Worm (Caenorhabditis elegans) whole organism, young adult: Measurements from ENCODE around the gene F45E1.4.

Experiments
- B0336.3 ChIP-seq: fragments of 200-800 bp; sonication (Bioruptor generic); IDR thresholded peaks from 2 replicates; pipeline ENCODE4 v1.3.6; 2022; ENCODE audit warnings: missing genetic modification characterization, missing compliant biosample characterization
- F39B2.1 ChIP-seq: fragments of 200-800 bp; sonication (Bioruptor generic); IDR thresholded peaks from 2 replicates; pipeline ENCODE4 v1.3.6; 2022; ENCODE audit warnings: missing genetic modification reagents, missing genetic modification characterization, missing compliant biosample characterization
- F55B11.4 ChIP-seq: sonication (generic microtip); optimal IDR thresholded peaks from 2 replicates; lab custom pipeline; 2016; ENCODE audit warnings: missing compliant biosample characterization, missing genetic modification characterization, borderline replicate concordance; ENCODE audit not compliant: insufficient read depth
- F57A8.1 ChIP-seq: fragments of 200-800 bp; sonication (Bioruptor generic); optimal IDR thresholded peaks from 2 replicates; lab custom pipeline; 2018; ENCODE audit warnings: mild to moderate bottlenecking, missing genetic modification characterization, moderate library complexity, missing compliant biosample characterization
- K11D2.4 ChIP-seq: fragments of 200-800 bp; sonication (Bioruptor generic); IDR thresholded peaks from 2 replicates; pipeline ENCODE4 v1.3.6; 2022; ENCODE audit warnings: missing genetic modification reagents, missing genetic modification characterization, missing compliant biosample characterization
- Y53G8AR.9 ChIP-seq: fragments of 200-800 bp; sonication (Bioruptor generic); conservative IDR thresholded peaks from 2 replicates; pipeline ENCODE4 v1.3.6; 2022; ENCODE audit warnings: missing genetic modification reagents, missing genetic modification characterization, missing compliant biosample characterization
- Y95B8A.8 ChIP-seq: fragments of 200-800 bp; sonication (Bioruptor generic); IDR thresholded peaks from 2 replicates; pipeline ENCODE4 v1.3.6; 2022; ENCODE audit warnings: missing genetic modification reagents, missing genetic modification characterization, missing compliant biosample characterization
- atf-7 ChIP-seq: sonication (generic microtip); optimal IDR thresholded peaks from 2 replicates; lab custom pipeline; 2017; ENCODE audit warnings: mild to moderate bottlenecking, missing genetic modification characterization, missing compliant biosample characterization
- attf-6 ChIP-seq: fragments of 200-800 bp; sonication (Bioruptor generic); IDR thresholded peaks from 2 replicates; pipeline ENCODE4 v1.3.6; 2022; ENCODE audit warnings: missing genetic modification reagents, missing genetic modification characterization, missing compliant biosample characterization
- cebp-1 ChIP-seq, 2 experiments: fragments of 200-800 bp in 1 of 2; sonication (Bioruptor generic) in 1 of 2; sonication (generic microtip) in 1 of 2; IDR thresholded peaks in 1 of 2; optimal IDR thresholded peaks in 1 of 2; 2 replicates each; pipeline versions ENCODE4 v1.3.6 to Lab custom; 2017 to 2022; ENCODE audit warnings: missing compliant biosample characterization in 2 of 2, missing genetic modification characterization in 2 of 2, mild to moderate bottlenecking in 1 of 2, missing genetic modification reagents in 1 of 2, moderate library complexity in 1 of 2
- cebp-2 ChIP-seq: fragments of 200-800 bp; sonication (Bioruptor generic); IDR thresholded peaks from 2 replicates; pipeline ENCODE4 v1.3.6; 2022; ENCODE audit warnings: missing genetic modification characterization, missing compliant biosample characterization
- ceh-58 ChIP-seq: fragments of 200-800 bp; sonication (Bioruptor generic); IDR thresholded peaks from 2 replicates; pipeline ENCODE4 v1.3.6; 2022; ENCODE audit warnings: missing genetic modification characterization, missing compliant biosample characterization
- ceh-91 ChIP-seq: fragments of 200-800 bp; sonication (Bioruptor generic); IDR thresholded peaks from 2 replicates; pipeline ENCODE4 v1.3.6; 2022; ENCODE audit warnings: missing genetic modification reagents, missing genetic modification characterization, missing compliant biosample characterization
- chd-7 ChIP-seq: sonication (generic microtip); optimal IDR thresholded peaks from 2 replicates; lab custom pipeline; 2016; ENCODE audit warnings: mild to moderate bottlenecking, missing genetic modification characterization, moderate library complexity, missing compliant biosample characterization
- dox-1 ChIP-seq: fragments of 200-800 bp; sonication (Bioruptor generic); IDR thresholded peaks from 2 replicates; pipeline ENCODE4 v1.3.6; 2022; ENCODE audit warnings: missing genetic modification reagents, missing genetic modification characterization, missing compliant biosample characterization
- egl-44 ChIP-seq: fragments of 200-800 bp; sonication (Bioruptor generic); IDR thresholded peaks from 2 replicates; pipeline ENCODE4 v1.3.6; 2022; ENCODE audit warnings: missing genetic modification reagents, missing genetic modification characterization, missing compliant biosample characterization
- ets-4 ChIP-seq: fragments of 200-800 bp; sonication (Bioruptor generic); optimal IDR thresholded peaks from 2 replicates; lab custom pipeline; 2018; ENCODE audit warnings: mild to moderate bottlenecking, missing genetic modification characterization, missing compliant biosample characterization
- gei-17 ChIP-seq: fragments of 200-800 bp; sonication (Bioruptor generic); optimal IDR thresholded peaks from 2 replicates; lab custom pipeline; 2018; ENCODE audit warnings: mild to moderate bottlenecking, missing genetic modification characterization, missing compliant biosample characterization
- hlh-12 ChIP-seq: sonication (generic microtip); optimal IDR thresholded peaks from 2 replicates; lab custom pipeline; 2016; ENCODE audit warnings: missing genetic modification characterization, missing compliant biosample characterization
- lin-54 ChIP-seq: fragments of 200-800 bp; sonication (Bioruptor generic); optimal IDR thresholded peaks from 2 replicates; lab custom pipeline; 2018; ENCODE audit warnings: mild to moderate bottlenecking, missing genetic modification characterization, missing compliant biosample characterization
- lsy-27 ChIP-seq: sonication (generic microtip); optimal IDR thresholded peaks from 2 replicates; lab custom pipeline; 2017; ENCODE audit warnings: missing genetic modification characterization, mild to moderate bottlenecking, missing compliant biosample characterization, antibody characterized with exemption, missing genotype, borderline replicate concordance; ENCODE audit not compliant: insufficient read depth
- madf-3 ChIP-seq: fragments of 200-800 bp; sonication (Bioruptor generic); IDR thresholded peaks from 2 replicates; pipeline ENCODE4 v1.3.6; 2022; ENCODE audit warnings: missing genetic modification reagents, missing genetic modification characterization, missing compliant biosample characterization
- madf-6 ChIP-seq: fragments of 200-800 bp; sonication (Bioruptor generic); IDR thresholded peaks from 2 replicates; pipeline ENCODE4 v1.3.6; 2022; ENCODE audit warnings: missing genetic modification reagents, missing genetic modification characterization, missing compliant biosample characterization
- madf-8 ChIP-seq: fragments of 200-800 bp; sonication (Bioruptor generic); conservative IDR thresholded peaks from 2 replicates; pipeline ENCODE4 v1.3.6; 2022; ENCODE audit warnings: missing genetic modification reagents, missing genetic modification characterization, missing compliant biosample characterization
- mcd-1 ChIP-seq: fragments of 200-800 bp; sonication (Bioruptor generic); IDR thresholded peaks from 2 replicates; pipeline ENCODE4 v1.3.6; 2022; ENCODE audit warnings: missing genetic modification reagents, missing genetic modification characterization, missing compliant biosample characterization
- nfyb-1 ChIP-seq: fragments of 200-800 bp; sonication (Bioruptor generic); IDR thresholded peaks from 2 replicates; pipeline ENCODE4 v1.3.6; 2022; ENCODE audit warnings: missing genetic modification reagents, missing genetic modification characterization, missing compliant biosample characterization
- nhr-120 ChIP-seq: fragments of 200-800 bp; sonication (Bioruptor generic); IDR thresholded peaks from 2 replicates; pipeline ENCODE4 v1.3.6; 2022; ENCODE audit warnings: missing genetic modification characterization, missing compliant biosample characterization
- nhr-27 ChIP-seq: fragments of 200-800 bp; sonication (Bioruptor generic); optimal IDR thresholded peaks from 2 replicates; lab custom pipeline; 2018; ENCODE audit warnings: mild to moderate bottlenecking, missing genetic modification characterization, moderate library complexity, missing compliant biosample characterization
- nhr-80 ChIP-seq: sonication (generic microtip); optimal IDR thresholded peaks from 2 replicates; lab custom pipeline; 2016; ENCODE audit warnings: missing genetic modification characterization, missing compliant biosample characterization
- nhr-90 ChIP-seq: sonication (generic microtip); optimal IDR thresholded peaks from 2 replicates; lab custom pipeline; 2016; ENCODE audit warnings: missing genotype, mild to moderate bottlenecking, missing genetic modification characterization, missing compliant biosample characterization
- pbrm-1 ChIP-seq: fragments of 200-800 bp; sonication (Bioruptor generic); IDR thresholded peaks from 2 replicates; pipeline ENCODE4 v1.3.6; 2022; ENCODE audit warnings: missing genetic modification reagents, missing genetic modification characterization, missing compliant biosample characterization
- pha-4 ChIP-seq: fragments of 150-350 bp; sonication (generic microtip); optimal IDR thresholded peaks from 2 replicates; lab custom pipeline; 2014; ENCODE audit warnings: missing biosample characterization, missing genetic modification reagents, missing genetic modification characterization
- repo-1 ChIP-seq: sonication (generic microtip); optimal IDR thresholded peaks from 2 replicates; lab custom pipeline; 2017; ENCODE audit warnings: mild to moderate bottlenecking, missing genetic modification characterization, missing compliant biosample characterization
- snpc-4 ChIP-seq, 5 experiments: fragments of 150-350 bp in 1 of 5; sonication (generic microtip) in 4 of 5; optimal IDR thresholded peaks; 2 replicates each; lab custom pipeline; 2014 to 2018; ENCODE audit warnings: missing genetic modification characterization in 5 of 5, missing biosample characterization in 3 of 5, antibody characterized with exemption in 2 of 5, mild to moderate bottlenecking in 2 of 5, missing compliant biosample characterization in 2 of 5, missing genotype in 2 of 5, moderate library complexity in 2 of 5, missing genetic modification reagents in 1 of 5
- somi-1 ChIP-seq: fragments of 200-800 bp; sonication (Bioruptor generic); optimal IDR thresholded peaks from 2 replicates; lab custom pipeline; 2018; ENCODE audit warnings: mild to moderate bottlenecking, missing genetic modification characterization, missing compliant biosample characterization
- tbp1 ChIP-seq: fragments of 200-800 bp; sonication (Bioruptor generic); optimal IDR thresholded peaks from 2 replicates; lab custom pipeline; 2018; ENCODE audit warnings: mild to moderate bottlenecking, missing genetic modification characterization, missing compliant biosample characterization
- tbx-9 ChIP-seq: sonication (generic microtip); optimal IDR thresholded peaks from 2 replicates; lab custom pipeline; 2016; ENCODE audit warnings: borderline replicate concordance, missing genetic modification characterization, inconsistent platforms, missing compliant biosample characterization
- tlf-1 ChIP-seq: fragments of 200-800 bp; sonication (Bioruptor generic); optimal IDR thresholded peaks from 2 replicates; lab custom pipeline; 2018; ENCODE audit warnings: mild to moderate bottlenecking, missing genetic modification characterization, missing compliant biosample characterization
- unc-130 ChIP-seq: sonication (generic microtip); optimal IDR thresholded peaks from 2 replicates; lab custom pipeline; 2016; ENCODE audit warnings: missing genetic modification reagents, missing genetic modification characterization, missing compliant biosample characterization
- ztf-25 ChIP-seq: fragments of 200-800 bp; sonication (Bioruptor generic); IDR thresholded peaks from 2 replicates; pipeline ENCODE4 v1.3.6; 2022; ENCODE audit warnings: missing genetic modification reagents, missing genetic modification characterization, missing compliant biosample characterization
- ztf-28 ChIP-seq: fragments of 200-800 bp; sonication (Bioruptor generic); IDR thresholded peaks from 2 replicates; pipeline ENCODE4 v1.3.6; 2022; ENCODE audit warnings: missing genetic modification reagents, missing genetic modification characterization, missing compliant biosample characterization

The F45E1.4 gene

DNA sequence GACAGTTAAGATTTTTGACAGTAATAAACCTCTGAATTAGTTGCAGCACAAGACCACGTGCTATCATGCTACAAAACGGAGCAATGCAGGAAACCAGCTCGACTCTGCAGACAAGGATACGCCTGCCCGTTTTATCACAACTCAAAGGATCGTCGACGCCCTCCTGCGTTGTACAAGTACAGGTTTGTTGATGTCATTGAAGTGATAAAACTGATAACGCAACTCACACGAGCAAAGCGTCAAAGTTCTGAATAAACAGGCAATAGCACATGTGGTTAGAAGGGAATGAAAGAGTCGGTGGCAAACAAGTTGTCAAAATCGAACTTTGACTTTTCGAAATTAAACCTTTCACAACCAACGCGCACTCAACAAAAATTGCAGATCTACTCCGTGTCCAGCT lies 36.9 kb downstream of the F45E1.4 start (continued):
- TF ChIP-seq snpc-4 (GFP tag; optimal IDR thresholded peaks at IDR 0.05; lab: Kevin White, UChicago) (no peak), snpc-4 (tag; optimal IDR thresholded peaks at IDR 0.05; lab: Kevin White, UChicago) (no peak), tbx-9 (tag; lab: Kevin White, UChicago) (no peak), nhr-120 (GFP tag; lab: Robert Waterston, UW) (no peak), cebp-2 (GFP tag; lab: Robert Waterston, UW) (no peak), lin-54 (GFP tag; lab: Kevin White, UChicago) (peak; percentile 19), ceh-91 (GFP tag; lab: Robert Waterston, UW) (no peak), nhr-80 (peak; percentile 73), B0336.3 (GFP tag; lab: Robert Waterston, UW) (no peak), lsy-27 (tag; lab: Kevin White, UChicago) (no peak), chd-7 (tag; lab: Kevin White, UChicago) (no peak), madf-6 (GFP tag; lab: Robert Waterston, UW) (no peak), gei-17 (no peak), madf-3 (GFP tag; lab: Robert Waterston, UW) (no peak), ztf-28 (GFP tag; lab: Robert Waterston, UW) (no peak), F55B11.4 (tag; lab: Kevin White, UChicago) (no peak), atf-7 (peak; percentile 38), unc-130 (GFP tag; lab: Kevin White, UChicago) (no peak), somi-1 (GFP tag; lab: Kevin White, UChicago) (no peak), nfyb-1 (GFP tag; lab: Robert Waterston, UW) (peak; percentile 64; the same call in 1 of the 2 replicates), Y95B8A.8 (0 out of 2 replicates have a peak, but pooled peaks have one; percentile 5), pha-4 (tag; lab: Kevin White, UChicago) (peak; percentile 90), hlh-12 (no peak), pbrm-1 (0 out of 2 replicates have a peak, but pooled peaks have one; percentile 10), F39B2.1 (GFP tag; lab: Robert Waterston, UW) (no peak), egl-44 (GFP tag; lab: Robert Waterston, UW) (peak; percentile 38; the same call in 1 of the 2 replicates), nhr-27 (tag; lab: Kevin White, UChicago) (no peak), tlf-1 (peak; percentile 37), nhr-90 (tag; lab: Kevin White, UChicago) (peak; percentile 42), K11D2.4 (GFP tag; lab: Robert Waterston, UW) (no peak), attf-6 (GFP tag; lab: Robert Waterston, UW) (no peak), dox-1 (GFP tag; lab: Robert Waterston, UW) (0 out of 2 replicates have a peak, but pooled peaks have one; percentile 35), repo-1 (tag; lab: Kevin White, UChicago) (peak; percentile 3), F57A8.1 (no peak), ztf-25 (GFP tag; lab: Robert Waterston, UW) (no peak), Y53G8AR.9 (GFP tag; lab: Robert Waterston, UW) (no peak), mcd-1 (no peak), tbp1 (GFP tag; lab: Kevin White, UChicago) (peak; percentile 10), ceh-58 (GFP tag; lab: Robert Waterston, UW) (no peak), ets-4 (peak; percentile 42), cebp-1 (GFP tag; IDR thresholded peaks at IDR 0.05; lab: Robert Waterston, UW) (no peak), cebp-1 (tag; optimal IDR thresholded peaks at IDR 0.05; lab: Kevin White, UChicago) (peak; percentile 59), madf-8 (GFP tag; lab: Robert Waterston, UW) (no peak)
